Fruit fly (Drosophila melanogaster) whole organism, embryonic: Measurements from ENCODE around the gene CG13465.

Source experiments
- Aef1 ChIP-seq: fragments of 200-800 bp; sonication (Bioruptor generic); IDR thresholded peaks from 3 replicates; pipeline ENCODE4 v1.3.6; 2022; ENCODE audit warnings: missing biosample characterization, missing genetic modification characterization
- Atf3 ChIP-seq: fragments of 200-800 bp; sonication (Bioruptor generic); optimal IDR thresholded peaks from 3 replicates; lab custom pipeline; 2016; ENCODE audit warnings: missing biosample characterization, missing genetic modification characterization
- Awh ChIP-seq: fragments of 200-800 bp; sonication (Bioruptor generic); IDR thresholded peaks from 2 replicates; pipeline ENCODE4, ENCODE4 v1.3.6; 2022; ENCODE audit warnings: missing biosample characterization, missing genetic modification characterization
- CG10366 ChIP-seq: fragments of 200-800 bp; sonication (Bioruptor generic); IDR thresholded peaks from 2 replicates; pipeline ENCODE4 v1.3.6; 2022; ENCODE audit warnings: missing biosample characterization, missing genetic modification characterization
- CG1233 ChIP-seq: fragments of 200-800 bp; sonication (Bioruptor generic); optimal IDR thresholded peaks from 4 replicates; lab custom pipeline; 2018; ENCODE audit warnings: missing biosample characterization, mild to moderate bottlenecking, missing genetic modification characterization
- CG12769 ChIP-seq: fragments of 200-800 bp; sonication (Bioruptor generic); optimal IDR thresholded peaks from 2 replicates; lab custom pipeline; 2019; ENCODE audit warnings: missing biosample characterization, mild to moderate bottlenecking, missing genetic modification characterization, moderate library complexity
- CG14014 ChIP-seq: fragments of 200-800 bp; sonication (Bioruptor generic); IDR thresholded peaks from 2 replicates; pipeline ENCODE4 v1.3.6; 2022; ENCODE audit warnings: missing biosample characterization, missing genetic modification characterization
- CG14965 ChIP-seq: fragments of 200-800 bp; sonication (Bioruptor generic); optimal IDR thresholded peaks from 2 replicates; lab custom pipeline; 2016; ENCODE audit warnings: missing biosample characterization, missing genetic modification characterization, borderline replicate concordance
- CG1602 ChIP-seq: fragments of 200-800 bp; sonication (Bioruptor generic); optimal IDR thresholded peaks from 3 replicates; lab custom pipeline; 2016; ENCODE audit warnings: missing biosample characterization, missing genetic modification characterization
- CG1603 ChIP-seq: fragments of 200-800 bp; sonication (Bioruptor generic); optimal IDR thresholded peaks from 2 replicates; lab custom pipeline; 2019; ENCODE audit warnings: missing biosample characterization, mild to moderate bottlenecking, missing genetic modification characterization, moderate library complexity
- CG16813 ChIP-seq: fragments of 200-800 bp; sonication (Bioruptor generic); IDR thresholded peaks from 3 replicates; pipeline ENCODE4 v1.3.6; 2022; ENCODE audit warnings: missing biosample characterization, missing genetic modification characterization; ENCODE audit not compliant: partially characterized antibody
- CG17612 ChIP-seq: fragments of 200-800 bp; sonication (Bioruptor generic); IDR thresholded peaks from 2 replicates; pipeline ENCODE4 v1.3.6; 2022; ENCODE audit warnings: missing biosample characterization, missing genetic modification characterization
- CG18764 ChIP-seq: fragments of 200-800 bp; sonication (Bioruptor generic); optimal IDR thresholded peaks from 3 replicates; lab custom pipeline; 2016; ENCODE audit warnings: missing biosample characterization, missing genetic modification characterization
- CG3163 ChIP-seq: fragments of 200-800 bp; sonication (Bioruptor generic); optimal IDR thresholded peaks from 3 replicates; lab custom pipeline; 2016; ENCODE audit warnings: missing biosample characterization, missing genetic modification characterization
- CG34422 ChIP-seq: fragments of 200-800 bp; sonication (Bioruptor generic); IDR thresholded peaks from 3 replicates; pipeline ENCODE4 v1.3.6; 2022; ENCODE audit warnings: missing biosample characterization, missing genetic modification characterization
- CG4328 ChIP-seq: fragments of 200-800 bp; sonication (Bioruptor generic); optimal IDR thresholded peaks from 3 replicates; lab custom pipeline; 2017; ENCODE audit warnings: missing biosample characterization, missing genetic modification reagents, missing genetic modification characterization
- CG4707 ChIP-seq: fragments of 200-800 bp; sonication (Bioruptor generic); optimal IDR thresholded peaks from 2 replicates; lab custom pipeline; 2018; ENCODE audit warnings: missing biosample characterization, mild to moderate bottlenecking, missing genetic modification characterization, moderate library complexity
- CG4820 ChIP-seq: fragments of 200-800 bp; sonication (Bioruptor generic); optimal IDR thresholded peaks from 3 replicates; lab custom pipeline; 2016; ENCODE audit warnings: missing biosample characterization, missing genetic modification characterization
- CG9797 ChIP-seq: fragments of 200-800 bp; sonication (Bioruptor generic); optimal IDR thresholded peaks from 3 replicates; lab custom pipeline; 2018; ENCODE audit warnings: missing biosample characterization, mild to moderate bottlenecking, missing genetic modification characterization
- Ets97D ChIP-seq: fragments of 200-800 bp; sonication (Bioruptor generic); optimal IDR thresholded peaks from 3 replicates; lab custom pipeline; 2016; ENCODE audit warnings: missing biosample characterization, missing genetic modification characterization
- Hr78 ChIP-seq, 2 experiments: fragments of 200-800 bp in 1 of 2; fragments of >200 bp in 1 of 2; sonication (Bioruptor generic) in 1 of 2; optimal IDR thresholded peaks; 2 replicates each; lab custom pipeline; 2017 to 2019; ENCODE audit warnings: missing biosample characterization in 2 of 2, missing genetic modification characterization in 2 of 2, mild to moderate bottlenecking in 1 of 2, moderate library complexity in 1 of 2
- Jarid2 ChIP-seq: fragments of 200-800 bp; sonication (Bioruptor generic); optimal IDR thresholded peaks from 3 replicates; lab custom pipeline; 2017; ENCODE audit warnings: mild to moderate bottlenecking, missing biosample characterization, missing genetic modification reagents, missing genetic modification characterization
- Kr ChIP-seq: fragments of 200-800 bp; sonication (Bioruptor generic); optimal IDR thresholded peaks from 2 replicates; lab custom pipeline; 2017; ENCODE audit warnings: missing biosample characterization, mild to moderate bottlenecking, missing genetic modification characterization
- Max ChIP-seq: fragments of 200-800 bp; sonication (Bioruptor generic); optimal IDR thresholded peaks from 2 replicates; lab custom pipeline; 2016; ENCODE audit warnings: missing biosample characterization, mild to moderate bottlenecking, missing genetic modification characterization
- Mes4 ChIP-seq: fragments of 200-800 bp; sonication (Bioruptor generic); optimal IDR thresholded peaks from 2 replicates; lab custom pipeline; 2016; ENCODE audit warnings: missing biosample characterization, missing genetic modification characterization
- NC2α ChIP-seq: fragments of 200-800 bp; sonication (Bioruptor generic); optimal IDR thresholded peaks from 2 replicates; lab custom pipeline; 2016; ENCODE audit warnings: missing biosample characterization, missing genetic modification characterization
- NK7.1 ChIP-seq: fragments of 200-800 bp; sonication (Bioruptor generic); optimal IDR thresholded peaks from 3 replicates; lab custom pipeline; 2016; ENCODE audit warnings: missing biosample characterization, missing genetic modification characterization
- abd-A ChIP-seq: fragments of 200-800 bp; sonication (Bioruptor generic); optimal IDR thresholded peaks from 3 replicates; lab custom pipeline; 2019; ENCODE audit warnings: missing biosample characterization, mild to moderate bottlenecking, missing genetic modification characterization, moderate library complexity
- chm ChIP-seq: fragments of 200-800 bp; sonication (Bioruptor generic); IDR thresholded peaks from 2 replicates; pipeline ENCODE4 v1.3.6; 2022; ENCODE audit warnings: missing biosample characterization, missing genetic modification characterization
- dm ChIP-seq: fragments of 200-800 bp; sonication (Bioruptor generic); optimal IDR thresholded peaks from 3 replicates; lab custom pipeline; 2016; ENCODE audit warnings: missing biosample characterization, missing genetic modification characterization
- dmrt11E ChIP-seq: fragments of 200-800 bp; sonication (Bioruptor generic); optimal IDR thresholded peaks from 3 replicates; lab custom pipeline; 2018; ENCODE audit warnings: missing biosample characterization, mild to moderate bottlenecking, missing genetic modification characterization, moderate library complexity
- dmrt99B ChIP-seq: fragments of 200-800 bp; sonication (Bioruptor generic); optimal IDR thresholded peaks from 2 replicates; lab custom pipeline; 2018; ENCODE audit warnings: missing biosample characterization, mild to moderate bottlenecking, missing genetic modification characterization, moderate library complexity
- gem ChIP-seq: fragments of 200-800 bp; sonication (Bioruptor generic); optimal IDR thresholded peaks from 2 replicates; lab custom pipeline; 2019; ENCODE audit warnings: missing biosample characterization, mild to moderate bottlenecking, missing genetic modification characterization, moderate library complexity
- ham ChIP-seq: fragments of 200-800 bp; sonication (Bioruptor generic); IDR thresholded peaks from 2 replicates; pipeline ENCODE4 v1.3.6; 2022; ENCODE audit warnings: missing biosample characterization, missing genetic modification characterization
- hth ChIP-seq: fragments of >200 bp; optimal IDR thresholded peaks from 2 replicates; lab custom pipeline; 2017; ENCODE audit warnings: inconsistent platforms
- inv ChIP-seq: fragments of 200-800 bp; sonication (Bioruptor generic); IDR thresholded peaks from 2 replicates; pipeline ENCODE4 v1.3.6; 2022; ENCODE audit warnings: missing biosample characterization, missing genetic modification characterization; ENCODE audit not compliant: partially characterized antibody
- klu ChIP-seq: fragments of 200-800 bp; sonication (Bioruptor generic); IDR thresholded peaks from 2 replicates; pipeline ENCODE4 v1.3.6; 2022; ENCODE audit warnings: missing biosample characterization, missing genetic modification characterization
- lov ChIP-seq, 2 experiments: fragments of 200-800 bp in 1 of 2; fragments of >200 bp in 1 of 2; sonication (Bioruptor generic) in 1 of 2; IDR thresholded peaks in 1 of 2; optimal IDR thresholded peaks in 1 of 2; 2 replicates in 1 of 2; 3 replicates in 1 of 2; pipeline versions ENCODE4 v1.3.6 to Lab custom; 2017 to 2022; ENCODE audit warnings: missing biosample characterization in 1 of 2, missing genetic modification characterization in 1 of 2
- mld ChIP-seq: fragments of 200-800 bp; sonication (Bioruptor generic); IDR thresholded peaks from 3 replicates; pipeline ENCODE4 v1.3.6; 2022; ENCODE audit warnings: missing biosample characterization, missing genetic modification characterization; ENCODE audit not compliant: partially characterized antibody
- pan ChIP-seq, 4 experiments: fragments of >200 bp in 3 of 4; fragments of 200-800 bp in 1 of 4; sonication (Bioruptor generic) in 1 of 4; optimal IDR thresholded peaks in 3 of 4; IDR thresholded peaks in 1 of 4; 2 replicates each; pipeline versions ENCODE4 v1.3.6 to Lab custom; 2017 to 2022; ENCODE audit warnings: missing biosample characterization in 2 of 4, missing genetic modification characterization in 2 of 4, mixed read lengths in 1 of 4
- pum ChIP-seq: fragments of 200-800 bp; sonication (Bioruptor generic); optimal IDR thresholded peaks from 2 replicates; lab custom pipeline; 2016; ENCODE audit warnings: missing biosample characterization, missing genetic modification characterization
- pzg ChIP-seq: fragments of 200-800 bp; sonication (Bioruptor generic); optimal IDR thresholded peaks from 3 replicates; lab custom pipeline; 2018; ENCODE audit warnings: missing biosample characterization, mild to moderate bottlenecking, missing genetic modification characterization, moderate library complexity
- rib ChIP-seq: fragments of 200-800 bp; sonication (Bioruptor generic); IDR thresholded peaks from 2 replicates; pipeline ENCODE4 v1.3.6; 2022; ENCODE audit warnings: missing biosample characterization, missing genetic modification characterization
- sob ChIP-seq: fragments of 200-800 bp; sonication (Bioruptor generic); IDR thresholded peaks from 2 replicates; pipeline ENCODE4 v1.3.6; 2022; ENCODE audit warnings: missing biosample characterization, missing genetic modification characterization
- unc-4 ChIP-seq: fragments of 200-800 bp; sonication (Bioruptor generic); IDR thresholded peaks from 2 replicates; pipeline ENCODE4 v1.3.6; 2022; ENCODE audit warnings: missing biosample characterization, missing genetic modification characterization; ENCODE audit not compliant: partially characterized antibody
- unpg ChIP-seq: fragments of 200-800 bp; sonication (Bioruptor generic); optimal IDR thresholded peaks from 3 replicates; lab custom pipeline; 2018; ENCODE audit warnings: missing biosample characterization, mild to moderate bottlenecking, missing genetic modification characterization, moderate library complexity

CG13465 gene

dm6 chr3L:14977536-14978495 lies 33.7 kb upstream of the CG13465 start (continued):
- TF ChIP-seq hth (lab: Kevin White, UChicago) (no peak), CG16813 (GFP tag; lab: Robert Waterston, UW) (no peak; the same call in 2 of the 3 replicates), pzg (GFP tag; lab: Kevin White, UChicago) (no peak), Hr78 (GFP tag; optimal IDR thresholded peaks at IDR 0.05; lab: Kevin White, UChicago) (peak in 1 of 2 experiments; percentile 94), unc-4 (no peak), CG14014 (GFP tag; lab: Robert Waterston, UW) (peak; percentile 32; the same call in 1 of the 2 replicates), CG10366 (GFP tag; lab: Robert Waterston, UW) (no peak; the same call in 1 of the 2 replicates), CG17612 (GFP tag; lab: Robert Waterston, UW) (no peak), CG34422 (GFP tag; lab: Robert Waterston, UW) (peak; percentile 43; the same call in 2 of the 3 replicates), ham (GFP tag; lab: Robert Waterston, UW) (no peak), Awh (GFP tag; lab: Robert Waterston, UW) (no peak; the same call in 1 of the 2 replicates), pum (peak; percentile 51), dm (no peak), Atf3 (peak; percentile 18), CG1602 (GFP tag; lab: Kevin White, UChicago) (peak; percentile 61), unpg (no peak), chm (GFP tag; lab: Robert Waterston, UW) (peak; percentile 79), CG4820 (GFP tag; lab: Kevin White, UChicago) (peak; percentile 22), Ets97D (GFP tag; lab: Kevin White, UChicago) (no peak), klu (GFP tag; lab: Robert Waterston, UW) (0 out of 2 replicates have a peak, but pooled peaks have one; percentile 21), mld (GFP tag; lab: Robert Waterston, UW) (no peak), NK7.1 (no peak), CG9797 (GFP tag; lab: Kevin White, UChicago) (no peak), dmrt11E (peak; percentile 78), abd-A (tag; lab: Kevin White, UChicago) (peak; percentile 63), sob (GFP tag; lab: Robert Waterston, UW) (peak; percentile 67; the same call in 1 of the 2 replicates), Aef1 (GFP tag; lab: Robert Waterston, UW) (no peak), lov (optimal IDR thresholded peaks at IDR 0.05; lab: Kevin White, UChicago) (no peak), lov (GFP tag; IDR thresholded peaks at IDR 0.05; lab: Robert Waterston, UW) (no peak), dmrt99B (tag; lab: Kevin White, UChicago) (peak; percentile 46), Max (GFP tag; lab: Kevin White, UChicago) (no peak), CG1233 (GFP tag; lab: Kevin White, UChicago) (peak; percentile 30), CG3163 (GFP tag; lab: Kevin White, UChicago) (no peak), CG4328 (GFP tag; lab: Kevin White, UChicago) (no peak), rib (GFP tag; lab: Robert Waterston, UW) (peak; percentile 65; the same call in 1 of the 2 replicates), Mes4 (no peak), gem (tag; lab: Kevin White, UChicago) (peak; percentile 64), CG4707 (GFP tag; lab: Kevin White, UChicago) (peak; percentile 15), CG12769 (tag; lab: Kevin White, UChicago) (peak; percentile 58), CG1603 (tag; lab: Kevin White, UChicago) (peak; percentile 8), NC2α (GFP tag; lab: Kevin White, UChicago) (no peak), pan (optimal IDR thresholded peaks at IDR 0.05; lab: Kevin White, UChicago) (no peak), pan (GFP tag; optimal IDR thresholded peaks at IDR 0.05 in 1 of 2, IDR thresholded peaks at IDR 0.05 in 1 of 2) (no peak), Kr (GFP tag; lab: Kevin White, UChicago) (no peak), CG14965 (GFP tag; lab: Kevin White, UChicago) (no peak), inv (no peak), Jarid2 (GFP tag; lab: Kevin White, UChicago) (peak; percentile 93), CG18764 (no peak)
